Worm (Caenorhabditis elegans): Measurements from ENCODE around the gene T26H5.4.

- TF ChIP-seq nhr-25 (tag; optimal IDR thresholded peaks at IDR 0.05): no peak
- TF ChIP-seq ZK546.5 (tag; optimal IDR thresholded peaks at IDR 0.05): no peak
Measured at ce11 chrV:15398728-15399127, 49.8 kb downstream of the T26H5.4 start, which contains the start of gene fbxa-199.
